Fruit fly (Drosophila melanogaster) Kc167 (cell line): ENCODE results near the gene Pits.

Experiments used
- Myc ChIP-seq: fragments of >200 bp; optimal IDR thresholded peaks from 2 replicates; lab custom pipeline; 2017; ENCODE audit warnings: missing external identifiers
- Sin3A ChIP-seq: fragments of >200 bp; optimal IDR thresholded peaks from 2 replicates; lab custom pipeline; 2018; ENCODE audit warnings: missing external identifiers
- h ChIP-seq: fragments of >200 bp; optimal IDR thresholded peaks from 3 replicates; lab custom pipeline; 2018; ENCODE audit warnings: missing external identifiers
- insv ChIP-seq: fragments of >200 bp; optimal IDR thresholded peaks from 3 replicates; lab custom pipeline; 2018; ENCODE audit warnings: missing external identifiers
- psq ChIP-seq: fragments of >200 bp; optimal IDR thresholded peaks from 2 replicates; lab custom pipeline; 2017; ENCODE audit warnings: missing external identifiers
- ttk ChIP-seq: sonication (Bioruptor generic); optimal IDR thresholded peaks from 2 replicates; lab custom pipeline; 2017; ENCODE audit warnings: missing external identifiers

DNA sequence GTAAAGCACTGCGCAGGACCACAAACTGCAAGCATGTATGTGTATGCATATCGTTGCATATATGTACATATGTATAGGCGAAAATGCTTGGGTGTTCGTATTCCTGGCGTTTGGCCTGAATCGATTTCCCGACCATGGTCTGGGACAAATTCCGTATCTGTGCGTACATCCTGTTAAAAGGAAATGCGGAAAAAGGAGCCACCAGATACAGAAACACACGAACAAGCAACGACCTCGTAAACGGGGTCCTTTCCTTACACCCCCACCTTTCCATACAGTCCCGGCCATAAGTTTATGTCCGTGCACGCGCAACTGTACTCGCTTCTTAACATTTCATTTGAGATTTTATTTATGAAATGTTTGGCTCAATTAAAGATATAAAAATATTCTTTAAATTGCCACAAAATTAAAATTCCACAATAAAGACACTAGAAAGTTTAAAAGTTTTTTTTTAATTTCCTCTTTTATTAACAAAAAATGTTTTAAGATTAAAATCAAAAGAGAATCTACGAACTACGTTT, 937 bp upstream of the Pits start:
- TF ChIP-seq ttk (lab: Kevin White, UChicago): no peak
- TF ChIP-seq psq (lab: Kevin White, UChicago): no peak
- TF ChIP-seq insv (lab: Kevin White, UChicago): no peak
- TF ChIP-seq Sin3A (lab: Kevin White, UChicago): no peak
- TF ChIP-seq h: no peak
- no peak for TF ChIP-seq Myc
